Fruit fly (Drosophila melanogaster): ENCODE results near the gene wts.

DNA sequence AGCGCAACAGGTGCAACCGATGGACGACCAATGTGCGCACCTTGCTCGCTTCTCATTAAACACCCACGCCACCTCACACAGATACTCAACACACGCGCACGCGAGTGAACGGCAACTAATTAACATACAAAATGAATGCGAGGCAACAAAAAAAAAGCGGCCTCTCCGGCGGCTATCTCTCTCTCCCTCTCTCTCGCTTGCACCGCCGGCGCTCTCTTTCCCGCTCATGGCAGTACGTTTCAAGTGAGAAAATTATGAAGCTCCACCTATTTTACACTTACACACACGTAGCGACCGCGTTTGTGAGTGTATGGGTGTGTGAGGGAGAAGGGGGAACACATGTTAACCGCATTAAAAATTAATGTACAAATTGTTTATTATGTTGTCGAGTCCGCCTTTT is 42.3 kb downstream of the wts start:
- TF ChIP-seq insv (optimal IDR thresholded peaks at IDR 0.05) (no peak), psq (optimal IDR thresholded peaks at IDR 0.05) (no peak), h (optimal IDR thresholded peaks at IDR 0.05) (no peak), Myc (optimal IDR thresholded peaks at IDR 0.05) (no peak), ttk (optimal IDR thresholded peaks at IDR 0.05) (no peak), Sin3A (optimal IDR thresholded peaks at IDR 0.05) (no peak)
